Worm (Caenorhabditis elegans): Measurements from ENCODE around the gene M163.5.

Gene M163.5

ce11 chrX:14505578-14506353 is 31.9 kb downstream of the M163.5 start (continued):
- TF ChIP-seq ceh-20 (GFP tag; IDR thresholded peaks at IDR 0.05) = 0 out of 2 replicates have a peak, but pooled peaks have one; percentile 26
- TF ChIP-seq spr-1 (tag; optimal IDR thresholded peaks at IDR 0.05) = no peak
- TF ChIP-seq lsy-2 (tag; optimal IDR thresholded peaks at IDR 0.05) = no peak
- no peak for TF ChIP-seq skn-1 (tag; optimal IDR thresholded peaks at IDR 0.05)
- TF ChIP-seq egl-27 (tag; optimal IDR thresholded peaks at IDR 0.05) = no peak
- no peak for TF ChIP-seq nhr-11 (tag; optimal IDR thresholded peaks at IDR 0.05)
- TF ChIP-seq gei-8 (GFP tag; optimal IDR thresholded peaks at IDR 0.05) = peak; percentile 68
- TF ChIP-seq F10B5.3 (tag; optimal IDR thresholded peaks at IDR 0.05) = no peak
- TF ChIP-seq zip-2 (tag; optimal IDR thresholded peaks at IDR 0.05) = no peak
- no peak for TF ChIP-seq dmd-8 (GFP tag; IDR thresholded peaks at IDR 0.05)
- no peak for TF ChIP-seq zag-1 (tag; optimal IDR thresholded peaks at IDR 0.05)
- peak; percentile 90 for TF ChIP-seq mxl-3 (GFP tag; optimal IDR thresholded peaks at IDR 0.05)
- TF ChIP-seq F49E8.2 (tag; optimal IDR thresholded peaks at IDR 0.05; ENCODE audit: borderline replicate concordance) = no peak
- TF ChIP-seq zfp-2 (tag; optimal IDR thresholded peaks at IDR 0.05) = no peak
- TF ChIP-seq lin-1 (GFP tag; IDR thresholded peaks at IDR 0.05) = peak; percentile 65
- TF ChIP-seq daf-16 (GFP tag; optimal IDR thresholded peaks at IDR 0.05) = no peak
- peak; percentile 82 for TF ChIP-seq daf-16 (tag; optimal IDR thresholded peaks at IDR 0.05)
- peak; percentile 56 for TF ChIP-seq mes-2 (tag; optimal IDR thresholded peaks at IDR 0.05; ENCODE audit: poor library complexity, severe bottlenecking)
- no peak for TF ChIP-seq madf-5 (GFP tag; IDR thresholded peaks at IDR 0.05)
- no peak for TF ChIP-seq F26F4.8 (GFP tag; conservative IDR thresholded peaks at IDR 0.05)
- peak; percentile 33 to 81 for TF ChIP-seq mdl-1 (tag; optimal IDR thresholded peaks at IDR 0.05)
- 0 out of 2 replicates have a peak, but pooled peaks have one; percentile 23 for TF ChIP-seq mxl-2 (GFP tag; conservative IDR thresholded peaks at IDR 0.05)
- no peak for TF ChIP-seq D1046.2 (GFP tag; IDR thresholded peaks at IDR 0.05)
- TF ChIP-seq ceh-28 (tag; optimal IDR thresholded peaks at IDR 0.05) = no peak
- no peak for TF ChIP-seq aly-2 (tag; optimal IDR thresholded peaks at IDR 0.05)
- TF ChIP-seq fkh-10 (GFP tag; optimal IDR thresholded peaks at IDR 0.05) = no peak
- peak; percentile 68 for TF ChIP-seq set-16 (GFP tag; IDR thresholded peaks at IDR 0.05)
- no peak for TF ChIP-seq ztf-7 (tag; optimal IDR thresholded peaks at IDR 0.05)
- no peak for TF ChIP-seq vab-7 (GFP tag; IDR thresholded peaks at IDR 0.05)
- no peak; the same call in 1 of the 2 replicates for TF ChIP-seq lin-38 (GFP tag; IDR thresholded peaks at IDR 0.05)
- TF ChIP-seq hif-1 (tag; optimal IDR thresholded peaks at IDR 0.05) = peak in 1 of 2 experiments; percentile 72
- TF ChIP-seq ztf-11 (tag; optimal IDR thresholded peaks at IDR 0.05) = no peak
- TF ChIP-seq Y5F2A.4 (GFP tag; optimal IDR thresholded peaks at IDR 0.05) = no peak
- no peak for TF ChIP-seq R02D3.7 (tag; optimal IDR thresholded peaks at IDR 0.05)
- TF ChIP-seq unc-39 (tag; optimal IDR thresholded peaks at IDR 0.05) = no peak
- TF ChIP-seq zfp-3 (GFP tag; conservative IDR thresholded peaks at IDR 0.05) = no peak
- no peak for TF ChIP-seq nhr-111 (GFP tag; optimal IDR thresholded peaks at IDR 0.05)
- no peak for TF ChIP-seq lir-3 (tag; optimal IDR thresholded peaks at IDR 0.05)
- TF ChIP-seq nhr-42 (GFP tag; IDR thresholded peaks at IDR 0.05) = 0 out of 2 replicates have a peak, but pooled peaks have one; percentile 42
- TF ChIP-seq nhr-76 (tag; optimal IDR thresholded peaks at IDR 0.05) = no peak
- no peak for TF ChIP-seq daf-8 (GFP tag; IDR thresholded peaks at IDR 0.05)
- TF ChIP-seq saeg-2 (GFP tag; IDR thresholded peaks at IDR 0.05) = no peak
- TF ChIP-seq dve-1 (tag; optimal IDR thresholded peaks at IDR 0.05; ENCODE audit: insufficient read depth) = peak; percentile 82
- TF ChIP-seq unc-62 (GFP tag; optimal IDR thresholded peaks at IDR 0.05 in 1 of 2) = no peak
- TF ChIP-seq unc-62 (tag; optimal IDR thresholded peaks at IDR 0.05) = no peak
- peak; percentile 94 for TF ChIP-seq hlh-11 (tag; optimal IDR thresholded peaks at IDR 0.05)
- peak; percentile 63; the same call in 1 of the 2 replicates for TF ChIP-seq nhr-41 (GFP tag; IDR thresholded peaks at IDR 0.05)
- peak; percentile 83 for TF ChIP-seq tra-1 (GFP tag; IDR thresholded peaks at IDR 0.05)
- TF ChIP-seq egl-43 (GFP tag; IDR thresholded peaks at IDR 0.05) = peak; percentile 51; the same call in 1 of the 2 replicates
- TF ChIP-seq cey-2 (tag; optimal IDR thresholded peaks at IDR 0.05; ENCODE audit: borderline replicate concordance, insufficient read depth) = peak; percentile 31
